Worm (Caenorhabditis elegans) whole organism, L4 larva: ENCODE data around the gene C39B10.5.

ENCODE experiments used
- D1046.2 ChIP-seq: fragments of 200-800 bp; sonication (Bioruptor generic); IDR thresholded peaks from 2 replicates; pipeline ENCODE4 v1.3.6; 2022; ENCODE audit warnings: missing genetic modification characterization, missing compliant biosample characterization
- F37D6.2 ChIP-seq: sonication (generic microtip); optimal IDR thresholded peaks from 2 replicates; lab custom pipeline; 2016; ENCODE audit warnings: mild to moderate bottlenecking, missing genetic modification characterization, missing compliant biosample characterization
- Y105C5A.15 ChIP-seq: fragments of 200-800 bp; sonication (Bioruptor generic); IDR thresholded peaks from 2 replicates; pipeline ENCODE4 v1.3.6; 2022; ENCODE audit warnings: missing genetic modification characterization, missing compliant biosample characterization
- Y75B8A.6 ChIP-seq: fragments of 200-800 bp; sonication (Bioruptor generic); IDR thresholded peaks from 2 replicates; pipeline ENCODE4 v1.3.6; 2022; ENCODE audit warnings: missing genetic modification reagents, missing genetic modification characterization, missing compliant biosample characterization
- aly-2 ChIP-seq: sonication (generic microtip); optimal IDR thresholded peaks from 2 replicates; lab custom pipeline; 2018; ENCODE audit warnings: missing biosample characterization, missing genetic modification characterization
- cey-2 ChIP-seq: sonication (generic microtip); optimal IDR thresholded peaks from 3 replicates; lab custom pipeline; 2017; ENCODE audit warnings: missing genetic modification characterization, mild to moderate bottlenecking, missing compliant biosample characterization, antibody characterized with exemption, borderline replicate concordance; ENCODE audit not compliant: insufficient read depth
- ctbp-1 ChIP-seq: fragments of 200-800 bp; sonication (Bioruptor generic); IDR thresholded peaks from 2 replicates; pipeline ENCODE4 v1.3.6; 2022; ENCODE audit warnings: missing genetic modification reagents, missing genetic modification characterization, missing compliant biosample characterization
- daf-12 ChIP-seq: fragments of 150-350 bp; optimal IDR thresholded peaks from 2 replicates; lab custom pipeline; 2014; ENCODE audit warnings: missing biosample characterization, missing genetic modification reagents, missing genetic modification characterization
- daf-16 ChIP-seq, 3 experiments: sonication (generic microtip); optimal IDR thresholded peaks; 2 replicates each; lab custom pipeline; 2016 to 2017; ENCODE audit warnings: missing genetic modification characterization in 3 of 3, missing genetic modification reagents in 3 of 3, mild to moderate bottlenecking in 2 of 3, missing compliant biosample characterization in 2 of 3, missing biosample characterization in 1 of 3, moderate library complexity in 1 of 3
- daf-19 ChIP-seq: fragments of 200-800 bp; sonication (Bioruptor generic); conservative IDR thresholded peaks from 2 replicates; pipeline ENCODE4 v1.3.6; 2022; ENCODE audit warnings: missing genetic modification characterization, missing compliant biosample characterization
- dmd-6 ChIP-seq: fragments of 200-800 bp; sonication (Bioruptor generic); IDR thresholded peaks from 2 replicates; pipeline ENCODE4 v1.3.6; 2022; ENCODE audit warnings: missing genetic modification reagents, missing genetic modification characterization, missing compliant biosample characterization
- dmd-9 ChIP-seq: fragments of 200-800 bp; sonication (Bioruptor generic); IDR thresholded peaks from 2 replicates; pipeline ENCODE4 v1.3.6; 2022; ENCODE audit warnings: missing genetic modification reagents, missing genetic modification characterization, missing compliant biosample characterization
- dpl-1 ChIP-seq: fragments of 150-350 bp; optimal IDR thresholded peaks from 2 replicates; lab custom pipeline; 2014; ENCODE audit warnings: missing biosample characterization, missing genetic modification reagents, missing genetic modification characterization
- dve-1 ChIP-seq: sonication (generic microtip); optimal IDR thresholded peaks from 2 replicates; lab custom pipeline; 2017; ENCODE audit warnings: antibody characterized with exemption, mild to moderate bottlenecking, missing genetic modification characterization, missing compliant biosample characterization; ENCODE audit not compliant: insufficient read depth
- egl-27 ChIP-seq: sonication (generic microtip); optimal IDR thresholded peaks from 3 replicates; lab custom pipeline; 2017; ENCODE audit warnings: missing biosample characterization, missing genetic modification reagents, missing genetic modification characterization
- fkh-10 ChIP-seq: fragments of 150-350 bp; optimal IDR thresholded peaks from 2 replicates; lab custom pipeline; 2014; ENCODE audit warnings: missing biosample characterization, missing genetic modification reagents, missing genetic modification characterization
- hlh-11 ChIP-seq: fragments of 200-800 bp; sonication (Bioruptor generic); optimal IDR thresholded peaks from 2 replicates; lab custom pipeline; 2018; ENCODE audit warnings: mild to moderate bottlenecking, missing genetic modification characterization, missing compliant biosample characterization
- hmg-1.1 ChIP-seq: fragments of 200-800 bp; sonication (Bioruptor generic); IDR thresholded peaks from 2 replicates; pipeline ENCODE4 v1.3.6; 2022; ENCODE audit warnings: missing genetic modification reagents, missing genetic modification characterization, missing compliant biosample characterization
- lim-7 ChIP-seq: fragments of 200-800 bp; sonication (Bioruptor generic); IDR thresholded peaks from 2 replicates; pipeline ENCODE4 v1.3.6; 2022; ENCODE audit warnings: missing genetic modification characterization, missing compliant biosample characterization
- lin-38 ChIP-seq: fragments of 200-800 bp; sonication (Bioruptor generic); IDR thresholded peaks from 2 replicates; pipeline ENCODE4 v1.3.6; 2022; ENCODE audit warnings: missing genetic modification reagents, missing genetic modification characterization, missing compliant biosample characterization
- lsy-2 ChIP-seq, 2 experiments: fragments of 150-350 bp in 1 of 2; sonication (generic microtip) in 1 of 2; optimal IDR thresholded peaks; 2 replicates each; lab custom pipeline; 2014 to 2017; ENCODE audit warnings: missing biosample characterization in 2 of 2, missing genetic modification characterization in 2 of 2
- madf-5 ChIP-seq, 2 experiments: fragments of 200-800 bp; sonication (Bioruptor generic); IDR thresholded peaks; 2 replicates each; pipeline ENCODE4 v1.3.6; 2022; ENCODE audit warnings: missing compliant biosample characterization in 2 of 2, missing genetic modification characterization in 2 of 2
- mdl-1 ChIP-seq, 2 experiments: fragments of 150-350 bp in 1 of 2; sonication (generic microtip) in 1 of 2; optimal IDR thresholded peaks; 2 replicates each; lab custom pipeline; 2014 to 2017; ENCODE audit warnings: missing biosample characterization in 2 of 2, missing genetic modification characterization in 2 of 2
- mep-1 ChIP-seq: fragments of 150-350 bp; sonication (generic microtip); optimal IDR thresholded peaks from 3 replicates; lab custom pipeline; 2014; ENCODE audit warnings: missing biosample characterization, missing genetic modification characterization
- mes-2 ChIP-seq: sonication (generic microtip); optimal IDR thresholded peaks from 2 replicates; lab custom pipeline; 2016; ENCODE audit warnings: missing genotype, mild to moderate bottlenecking, missing genetic modification characterization, missing compliant biosample characterization; ENCODE audit not compliant: poor library complexity, severe bottlenecking
- mxl-3 ChIP-seq: fragments of 200-800 bp; sonication (Bioruptor generic); optimal IDR thresholded peaks from 2 replicates; lab custom pipeline; 2018; ENCODE audit warnings: mild to moderate bottlenecking, missing genetic modification characterization, missing compliant biosample characterization
- nhr-25 ChIP-seq: sonication (generic microtip); optimal IDR thresholded peaks from 2 replicates; lab custom pipeline; 2017; ENCODE audit warnings: missing genetic modification characterization, mild to moderate bottlenecking, missing compliant biosample characterization, antibody characterized with exemption, moderate library complexity, borderline replicate concordance; ENCODE audit not compliant: insufficient read depth
- nhr-28 ChIP-seq: fragments of 150-350 bp; optimal IDR thresholded peaks from 2 replicates; lab custom pipeline; 2014; ENCODE audit warnings: missing biosample characterization, missing genetic modification characterization
- nhr-41 ChIP-seq: fragments of 200-800 bp; sonication (Bioruptor generic); IDR thresholded peaks from 2 replicates; pipeline ENCODE4 v1.3.6; 2022; ENCODE audit warnings: missing genetic modification reagents, missing genetic modification characterization, missing compliant biosample characterization
- nhr-6 ChIP-seq: fragments of 150-350 bp; optimal IDR thresholded peaks from 2 replicates; lab custom pipeline; 2014; ENCODE audit warnings: missing biosample characterization, missing genetic modification characterization
- pha-4 ChIP-seq, 2 experiments: fragments of 150-350 bp in 1 of 2; fragments of 200-800 bp in 1 of 2; sonication (Bioruptor generic) in 1 of 2; IDR thresholded peaks in 1 of 2; optimal IDR thresholded peaks in 1 of 2; 2 replicates each; pipeline versions ENCODE4 v1.3.6 to Lab custom; 2014 to 2022; ENCODE audit warnings: missing genetic modification characterization in 2 of 2, missing genetic modification reagents in 2 of 2, missing biosample characterization in 1 of 2, missing compliant biosample characterization in 1 of 2
- pqm-1 ChIP-seq: sonication (generic microtip); optimal IDR thresholded peaks from 2 replicates; lab custom pipeline; 2017; ENCODE audit warnings: missing biosample characterization, missing genetic modification characterization
- sdz-12 ChIP-seq: fragments of 200-800 bp; sonication (Bioruptor generic); optimal IDR thresholded peaks from 2 replicates; lab custom pipeline; 2018; ENCODE audit warnings: mild to moderate bottlenecking, missing genetic modification characterization, missing compliant biosample characterization
- unc-130 ChIP-seq: sonication (generic microtip); optimal IDR thresholded peaks from 2 replicates; lab custom pipeline; 2016; ENCODE audit warnings: missing genetic modification reagents, missing genetic modification characterization, missing compliant biosample characterization
- unc-62 ChIP-seq, 3 experiments: fragments of 150-350 bp in 1 of 3; sonication (generic microtip); optimal IDR thresholded peaks in 2 of 3; peaks in 1 of 3; 1 replicate in 1 of 3; 2 replicates in 2 of 3; lab custom pipeline; 2014 to 2017; ENCODE audit warnings: missing biosample characterization in 3 of 3, missing genetic modification characterization in 3 of 3, missing genetic modification reagents in 3 of 3, missing genotype in 1 of 3
- vab-7 ChIP-seq: fragments of 200-800 bp; sonication (Bioruptor generic); IDR thresholded peaks from 2 replicates; pipeline ENCODE4 v1.3.6; 2022; ENCODE audit warnings: missing genetic modification reagents, missing genetic modification characterization, missing compliant biosample characterization
- zfp-3 ChIP-seq: fragments of 200-800 bp; sonication (Bioruptor generic); conservative IDR thresholded peaks from 2 replicates; pipeline ENCODE4 v1.3.6; 2022; ENCODE audit warnings: missing genetic modification reagents, missing genetic modification characterization, missing compliant biosample characterization
- zip-2 ChIP-seq: fragments of 150-350 bp; optimal IDR thresholded peaks from 2 replicates; lab custom pipeline; 2014; ENCODE audit warnings: missing biosample characterization, missing genetic modification characterization
- ztf-11 ChIP-seq: fragments of 150-350 bp; optimal IDR thresholded peaks from 2 replicates; lab custom pipeline; 2014; ENCODE audit warnings: missing biosample characterization, missing genetic modification characterization

The C39B10.5 gene

ce11 chrX:10428109-10428508 is 19.0 kb upstream of the C39B10.5 start:
- TF ChIP-seq nhr-41 (GFP tag; lab: Robert Waterston, UW): no peak
- TF ChIP-seq Y75B8A.6: no peak
- no peak for TF ChIP-seq lsy-2 (tag; optimal IDR thresholded peaks at IDR 0.05; lab: Kevin White, UChicago)
- no peak for TF ChIP-seq daf-12 (tag; lab: Kevin White, UChicago)
- no peak for TF ChIP-seq cey-2
- no peak for TF ChIP-seq pha-4 (GFP tag; IDR thresholded peaks at IDR 0.05; lab: Robert Waterston, UW)
- no peak for TF ChIP-seq pha-4 (tag; optimal IDR thresholded peaks at IDR 0.05; lab: Kevin White, UChicago)
- TF ChIP-seq nhr-6: no peak
- TF ChIP-seq madf-5 (GFP tag; IDR thresholded peaks at IDR 0.05; lab: Robert Waterston, UW): no peak
- no peak for TF ChIP-seq zip-2 (tag; lab: Kevin White, UChicago)
- no peak for TF ChIP-seq fkh-10 (GFP tag; lab: Kevin White, UChicago)
- TF ChIP-seq F37D6.2: no peak
- no peak for TF ChIP-seq unc-130
- no peak for TF ChIP-seq dmd-9 (GFP tag; lab: Robert Waterston, UW)
- TF ChIP-seq egl-27 (tag; lab: Kevin White, UChicago): no peak
- no peak for TF ChIP-seq D1046.2 (GFP tag; lab: Robert Waterston, UW)
- TF ChIP-seq aly-2 (tag; lab: Kevin White, UChicago): no peak
- TF ChIP-seq dve-1 (tag; lab: Kevin White, UChicago): no peak
- no peak for TF ChIP-seq vab-7
- TF ChIP-seq, all 104 proteins: peak for 0

- TF ChIP-seq daf-16 (GFP tag; optimal IDR thresholded peaks at IDR 0.05; lab: Kevin White, UChicago): no peak
- peak; percentile 24 for TF ChIP-seq daf-16 (tag; optimal IDR thresholded peaks at IDR 0.05; lab: Kevin White, UChicago)
- no peak for TF ChIP-seq lin-38 (GFP tag; lab: Robert Waterston, UW)
Measured at ce11 chrX:10428557-10428956, 18.6 kb upstream of the C39B10.5 start, which contains the start of gene mig-15. mig-15 (minus strand) TSS chrX:10428657.

DNA sequence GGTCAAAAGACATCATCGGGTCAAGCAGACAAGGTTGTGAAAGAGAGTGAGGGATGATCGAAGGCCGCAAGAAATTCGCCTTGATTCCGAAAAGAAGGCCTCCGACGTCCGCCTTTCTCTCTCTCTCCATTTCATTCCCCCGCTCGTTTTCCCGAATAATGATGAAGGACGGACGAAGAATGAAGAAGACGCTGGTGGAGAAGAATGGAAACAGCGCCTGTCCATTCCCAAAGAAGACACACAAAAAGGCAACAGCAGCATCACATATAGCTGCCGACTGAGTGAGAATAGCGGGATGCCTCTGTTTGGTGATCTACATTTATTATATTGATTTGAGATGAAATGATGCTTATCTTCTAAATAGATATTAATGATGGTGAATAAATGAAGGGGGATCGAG is 17.9 kb upstream of the C39B10.5 start:
- no peak for TF ChIP-seq dve-1 (tag; lab: Kevin White, UChicago)
- TF ChIP-seq zip-2 (tag; lab: Kevin White, UChicago): no peak
- TF ChIP-seq nhr-25 (tag; lab: Kevin White, UChicago): peak; percentile 15
- TF ChIP-seq hmg-1.1 (GFP tag; lab: Robert Waterston, UW): 0 out of 2 replicates have a peak, but pooled peaks have one; percentile 6
- TF ChIP-seq lim-7 (GFP tag; lab: Robert Waterston, UW): no peak

- no peak for TF ChIP-seq dpl-1 (GFP tag; lab: Kevin White, UChicago)
- peak; percentile 7 for TF ChIP-seq dve-1 (tag; lab: Kevin White, UChicago)
- TF ChIP-seq mes-2 (tag; lab: Kevin White, UChicago): peak; percentile 17
- no peak for TF ChIP-seq dmd-9 (GFP tag; lab: Robert Waterston, UW)
- peak in 1 of 2 experiments; percentile 99 for TF ChIP-seq unc-62 (GFP tag; optimal IDR thresholded peaks at IDR 0.05 in 1 of 2; lab: Kevin White, UChicago)
- TF ChIP-seq unc-62 (tag; optimal IDR thresholded peaks at IDR 0.05; lab: Kevin White, UChicago): no peak
- TF ChIP-seq mxl-3 (GFP tag; lab: Kevin White, UChicago): peak; percentile 94
- TF ChIP-seq daf-16 (GFP tag; optimal IDR thresholded peaks at IDR 0.05; lab: Kevin White, UChicago): no peak
- TF ChIP-seq daf-16 (tag; optimal IDR thresholded peaks at IDR 0.05; lab: Kevin White, UChicago): peak; percentile 62
- TF ChIP-seq ctbp-1 (GFP tag; lab: Robert Waterston, UW): no peak
- TF ChIP-seq mdl-1 (tag; optimal IDR thresholded peaks at IDR 0.05; lab: Kevin White, UChicago): peak in 1 of 2 experiments; percentile 14
- TF ChIP-seq lsy-2 (tag; optimal IDR thresholded peaks at IDR 0.05; lab: Kevin White, UChicago): peak in 1 of 2 experiments; percentile 15
- no peak for TF ChIP-seq cey-2
- TF ChIP-seq pqm-1 (tag; lab: Kevin White, UChicago): peak; percentile 62
- no peak for TF ChIP-seq Y105C5A.15 (GFP tag; lab: Robert Waterston, UW)
- peak; percentile 27 for TF ChIP-seq mep-1
- no peak for TF ChIP-seq sdz-12 (GFP tag; lab: Kevin White, UChicago)
- no peak for TF ChIP-seq daf-19 (GFP tag; lab: Robert Waterston, UW)
- no peak for TF ChIP-seq ztf-11 (tag; lab: Kevin White, UChicago)
- peak; percentile 63 for TF ChIP-seq hlh-11
- TF ChIP-seq dmd-6 (GFP tag; lab: Robert Waterston, UW): peak; percentile 15; the same call in 1 of the 2 replicates
- no peak for TF ChIP-seq zfp-3 (GFP tag; lab: Robert Waterston, UW)
- peak; percentile 88 for TF ChIP-seq nhr-28
Measured at ce11 chrX:10430866-10431265, 16.3 kb upstream of the C39B10.5 start.
